Fruit fly (Drosophila melanogaster) whole organism, embryonic: ENCODE results near the gene dlp.
A peak's percentile ranks its signal among the peaks of the same experiment; 100 is the strongest.

ENCODE experiments used
- Asciz ChIP-seq: fragments of 200-800 bp; sonication (Bioruptor generic); optimal IDR thresholded peaks from 2 replicates; lab custom pipeline; 2017; ENCODE audit warnings: missing biosample characterization, mild to moderate bottlenecking, missing genetic modification characterization, missing genetic modification reagents
- Blimp-1 ChIP-seq: fragments of 200-800 bp; sonication (Bioruptor generic); optimal IDR thresholded peaks from 3 replicates; lab custom pipeline; 2018; ENCODE audit warnings: missing biosample characterization, missing genetic modification characterization, mild to moderate bottlenecking, moderate library complexity, missing genetic modification reagents
- CG10267 ChIP-seq: fragments of 200-800 bp; sonication (Bioruptor generic); optimal IDR thresholded peaks from 2 replicates; lab custom pipeline; 2018; ENCODE audit warnings: missing biosample characterization, mild to moderate bottlenecking, missing genetic modification characterization, moderate library complexity
- CG10654 ChIP-seq: fragments of 200-800 bp; sonication (Bioruptor generic); optimal IDR thresholded peaks from 2 replicates; lab custom pipeline; 2016; ENCODE audit warnings: missing biosample characterization, missing genetic modification characterization
- CG10979 ChIP-seq: fragments of 200-800 bp; sonication (Bioruptor generic); optimal IDR thresholded peaks from 2 replicates; lab custom pipeline; 2018; ENCODE audit warnings: missing biosample characterization, mild to moderate bottlenecking, missing genetic modification characterization, moderate library complexity
- CG11504 ChIP-seq: fragments of 200-800 bp; sonication (Bioruptor generic); optimal IDR thresholded peaks from 3 replicates; lab custom pipeline; 2019; ENCODE audit warnings: missing biosample characterization, mild to moderate bottlenecking, missing genetic modification characterization, moderate library complexity
- CG11696 ChIP-seq: fragments of 200-800 bp; sonication (Bioruptor generic); IDR thresholded peaks from 2 replicates; pipeline ENCODE4 v1.3.6; 2022; ENCODE audit warnings: missing biosample characterization, missing genetic modification characterization
- CG1233 ChIP-seq: fragments of 200-800 bp; sonication (Bioruptor generic); optimal IDR thresholded peaks from 4 replicates; lab custom pipeline; 2018; ENCODE audit warnings: missing biosample characterization, mild to moderate bottlenecking, missing genetic modification characterization
- CG15073 ChIP-seq: fragments of 200-800 bp; sonication (Bioruptor generic); optimal IDR thresholded peaks from 2 replicates; lab custom pipeline; 2016; ENCODE audit warnings: missing biosample characterization, missing genetic modification characterization
- CG15269 ChIP-seq: fragments of 200-800 bp; sonication (Bioruptor generic); optimal IDR thresholded peaks from 2 replicates; lab custom pipeline; 2018; ENCODE audit warnings: missing biosample characterization, mild to moderate bottlenecking, missing genetic modification characterization, moderate library complexity
- CG2120 ChIP-seq: fragments of 200-800 bp; sonication (Bioruptor generic); optimal IDR thresholded peaks from 3 replicates; lab custom pipeline; 2016; ENCODE audit warnings: missing biosample characterization, missing genetic modification characterization
- CG2712 ChIP-seq: fragments of 200-800 bp; optimal IDR thresholded peaks from 3 replicates; lab custom pipeline; 2019; ENCODE audit warnings: missing biosample characterization, mild to moderate bottlenecking, missing genetic modification characterization, moderate library complexity
- CG3281 ChIP-seq: fragments of 200-800 bp; sonication (Bioruptor generic); optimal IDR thresholded peaks from 3 replicates; lab custom pipeline; 2017; ENCODE audit warnings: missing biosample characterization, mild to moderate bottlenecking, missing genetic modification characterization
- CG6813 ChIP-seq: fragments of 200-800 bp; sonication (Bioruptor generic); optimal IDR thresholded peaks from 2 replicates; lab custom pipeline; 2017; ENCODE audit warnings: missing biosample characterization, missing genetic modification characterization, mild to moderate bottlenecking, moderate library complexity, missing genetic modification reagents
- CG7928 ChIP-seq: fragments of 200-800 bp; sonication (Bioruptor generic); optimal IDR thresholded peaks from 2 replicates; lab custom pipeline; 2017; ENCODE audit warnings: missing biosample characterization, mild to moderate bottlenecking, missing genetic modification characterization
- CG7987 ChIP-seq: fragments of 200-800 bp; sonication (Bioruptor generic); optimal IDR thresholded peaks from 2 replicates; lab custom pipeline; 2018; ENCODE audit warnings: missing biosample characterization, mild to moderate bottlenecking, missing genetic modification characterization, moderate library complexity
- CG8089 ChIP-seq: fragments of 200-800 bp; sonication (Bioruptor generic); optimal IDR thresholded peaks from 3 replicates; lab custom pipeline; 2016; ENCODE audit warnings: missing biosample characterization, missing genetic modification characterization
- Deaf1 ChIP-seq: fragments of 200-800 bp; optimal IDR thresholded peaks from 3 replicates; lab custom pipeline; 2019; ENCODE audit warnings: missing biosample characterization, mild to moderate bottlenecking, missing genetic modification characterization, moderate library complexity
- Drgx ChIP-seq: fragments of 200-800 bp; sonication (Bioruptor generic); IDR thresholded peaks from 2 replicates; pipeline ENCODE4 v1.3.6; 2022; ENCODE audit warnings: missing biosample characterization, missing genetic modification characterization
- E2f1 ChIP-seq: fragments of 200-800 bp; sonication (Bioruptor generic); IDR thresholded peaks from 2 replicates; pipeline ENCODE4 v1.3.6; 2022; ENCODE audit warnings: missing biosample characterization, missing genetic modification characterization
- E2f2 ChIP-seq: fragments of 200-800 bp; sonication (Bioruptor generic); IDR thresholded peaks from 2 replicates; pipeline ENCODE4 v1.3.6; 2022; ENCODE audit warnings: missing biosample characterization, missing genetic modification characterization
- Fer1 ChIP-seq: fragments of 200-800 bp; sonication (Bioruptor generic); optimal IDR thresholded peaks from 2 replicates; lab custom pipeline; 2017; ENCODE audit warnings: missing biosample characterization, mild to moderate bottlenecking, missing genetic modification characterization
- H2.0 ChIP-seq: fragments of 200-800 bp; sonication (Bioruptor generic); IDR thresholded peaks from 2 replicates; pipeline ENCODE4 v1.3.6; 2022; ENCODE audit warnings: missing biosample characterization, missing genetic modification characterization
- Jarid2 ChIP-seq: fragments of 200-800 bp; sonication (Bioruptor generic); optimal IDR thresholded peaks from 3 replicates; lab custom pipeline; 2017; ENCODE audit warnings: mild to moderate bottlenecking, missing biosample characterization, missing genetic modification reagents, missing genetic modification characterization
- Med ChIP-seq: fragments of 200-800 bp; sonication (Bioruptor generic); peaks from one replicate; lab custom pipeline; 2016; ENCODE audit warnings: missing biosample characterization, missing genetic modification characterization, mild to moderate bottlenecking, inconsistent platforms, moderate library complexity
- Trl ChIP-seq, 3 experiments: fragments of >200 bp in 2 of 3; fragments of 200-800 bp in 1 of 3; sonication (Bioruptor generic) in 1 of 3; optimal IDR thresholded peaks; 2 replicates in 1 of 3; 3 replicates in 2 of 3; lab custom pipeline; 2016 to 2017; ENCODE audit warnings: missing biosample characterization in 1 of 3, missing genetic modification characterization in 1 of 3
- Xbp1 ChIP-seq: fragments of 200-800 bp; sonication (Bioruptor generic); optimal IDR thresholded peaks from 3 replicates; lab custom pipeline; 2016; ENCODE audit warnings: missing biosample characterization, mild to moderate bottlenecking, missing genetic modification characterization
- Xrp1 ChIP-seq: fragments of 200-800 bp; sonication (Bioruptor generic); IDR thresholded peaks from 2 replicates; pipeline ENCODE4 v1.3.6; 2022; ENCODE audit warnings: missing biosample characterization, missing genetic modification characterization
- aop ChIP-seq: fragments of 200-800 bp; sonication (Bioruptor generic); IDR thresholded peaks from 2 replicates; pipeline ENCODE4 v1.3.6; 2022; ENCODE audit warnings: missing biosample characterization, missing genetic modification characterization
- bbx ChIP-seq: fragments of 200-800 bp; sonication (Bioruptor generic); IDR thresholded peaks from 2 replicates; pipeline ENCODE4 v1.3.6; 2022; ENCODE audit warnings: missing biosample characterization, missing genetic modification characterization; ENCODE audit not compliant: partially characterized antibody
- chinmo ChIP-seq: fragments of 200-800 bp; sonication (Bioruptor generic); IDR thresholded peaks from 4 replicates; pipeline ENCODE4 v1.3.6; 2022; ENCODE audit warnings: missing biosample characterization, missing genetic modification characterization; ENCODE audit not compliant: partially characterized antibody
- dati ChIP-seq: fragments of 200-800 bp; sonication (Bioruptor generic); IDR thresholded peaks from 2 replicates; pipeline ENCODE4 v1.3.6; 2022; ENCODE audit warnings: missing biosample characterization, missing genetic modification characterization
- gcm2 ChIP-seq: fragments of 200-800 bp; sonication (Bioruptor generic); optimal IDR thresholded peaks from 2 replicates; lab custom pipeline; 2016; ENCODE audit warnings: missing biosample characterization, missing genetic modification characterization
- gfzf ChIP-seq: fragments of 200-800 bp; sonication (Bioruptor generic); optimal IDR thresholded peaks from 2 replicates; lab custom pipeline; 2016; ENCODE audit warnings: missing biosample characterization, mild to moderate bottlenecking, missing genetic modification characterization, moderate library complexity
- grn ChIP-seq: fragments of 200-800 bp; sonication (Bioruptor generic); optimal IDR thresholded peaks from 3 replicates; lab custom pipeline; 2017; ENCODE audit warnings: missing biosample characterization, missing genetic modification characterization
- gro ChIP-seq: fragments of 200-800 bp; sonication (Bioruptor generic); optimal IDR thresholded peaks from 2 replicates; lab custom pipeline; 2016; ENCODE audit warnings: missing biosample characterization, missing genetic modification characterization
- lab ChIP-seq: fragments of 200-800 bp; sonication (Bioruptor generic); optimal IDR thresholded peaks from 3 replicates; lab custom pipeline; 2017; ENCODE audit warnings: missing biosample characterization, missing genetic modification characterization, mild to moderate bottlenecking, moderate library complexity, missing genetic modification reagents
- luna ChIP-seq: fragments of 200-800 bp; sonication (Bioruptor generic); optimal IDR thresholded peaks from 2 replicates; lab custom pipeline; 2016; ENCODE audit warnings: missing biosample characterization, missing genetic modification characterization
- nom ChIP-seq: fragments of 200-800 bp; sonication (Bioruptor generic); optimal IDR thresholded peaks from 2 replicates; lab custom pipeline; 2017; ENCODE audit warnings: missing biosample characterization, missing genetic modification characterization, mild to moderate bottlenecking, moderate library complexity, missing genetic modification reagents
- phol ChIP-seq: fragments of 200-800 bp; sonication (Bioruptor generic); optimal IDR thresholded peaks from 3 replicates; lab custom pipeline; 2018; ENCODE audit warnings: missing biosample characterization, mild to moderate bottlenecking, missing genetic modification characterization, moderate library complexity
- prd ChIP-seq, 3 experiments: fragments of >200 bp in 2 of 3; fragments of 200-800 bp in 1 of 3; sonication (Bioruptor generic) in 1 of 3; optimal IDR thresholded peaks in 2 of 3; IDR thresholded peaks in 1 of 3; 2 replicates in 2 of 3; 3 replicates in 1 of 3; pipeline versions ENCODE4 v1.3.6 to Lab custom; 2017 to 2022; ENCODE audit warnings: missing biosample characterization in 1 of 3, missing genetic modification characterization in 1 of 3
- scrt ChIP-seq: fragments of 200-800 bp; sonication (Bioruptor generic); optimal IDR thresholded peaks from 2 replicates; lab custom pipeline; 2018; ENCODE audit warnings: missing biosample characterization, mild to moderate bottlenecking, missing genetic modification characterization, moderate library complexity
- so ChIP-seq: fragments of 200-800 bp; sonication (Bioruptor generic); IDR thresholded peaks from 3 replicates; pipeline ENCODE4 v1.3.6; 2022; ENCODE audit warnings: missing biosample characterization, missing genetic modification characterization
- sob ChIP-seq: fragments of 200-800 bp; sonication (Bioruptor generic); IDR thresholded peaks from 2 replicates; pipeline ENCODE4 v1.3.6; 2022; ENCODE audit warnings: missing biosample characterization, missing genetic modification characterization
- stc ChIP-seq: fragments of 200-800 bp; sonication (Bioruptor generic); IDR thresholded peaks from 2 replicates; pipeline ENCODE4 v1.3.6; 2022; ENCODE audit warnings: missing biosample characterization, missing genetic modification characterization
- tap ChIP-seq: fragments of 200-800 bp; optimal IDR thresholded peaks from 3 replicates; lab custom pipeline; 2019; ENCODE audit warnings: missing biosample characterization, mild to moderate bottlenecking, missing genetic modification characterization, moderate library complexity
- vvl ChIP-seq: fragments of 200-800 bp; sonication (Bioruptor generic); IDR thresholded peaks from 2 replicates; pipeline ENCODE4 v1.3.6; 2022; ENCODE audit warnings: missing biosample characterization, missing genetic modification characterization
- zfh1 ChIP-seq: fragments of 200-800 bp; sonication (Bioruptor generic); IDR thresholded peaks from 3 replicates; pipeline ENCODE4 v1.3.6; 2022; ENCODE audit warnings: missing biosample characterization, missing genetic modification characterization

dlp gene

dm6 chr3L:14622457-14622899 lies 9.9 kb upstream of the dlp start, which contains the start of gene CG9628 (continued):
- TF ChIP-seq bbx (GFP tag; lab: Robert Waterston, UW): peak; percentile 9; the same call in 1 of the 2 replicates
- peak; percentile 49 for TF ChIP-seq CG11504
- no peak for TF ChIP-seq Xbp1
- TF ChIP-seq aop (GFP tag; lab: Robert Waterston, UW): no peak
- peak; percentile 36 for TF ChIP-seq CG7987
- 0 out of 2 replicates have a peak, but pooled peaks have one; percentile 5 for TF ChIP-seq H2.0 (GFP tag; lab: Robert Waterston, UW)
- no peak for TF ChIP-seq grn (GFP tag; lab: Kevin White, UChicago)
- peak; percentile 23 for TF ChIP-seq CG10267
- no peak for TF ChIP-seq CG7928 (GFP tag; lab: Kevin White, UChicago)
- TF ChIP-seq chinmo (GFP tag; lab: Robert Waterston, UW): peak; percentile 80; the same call in 2 of the 4 replicates
- peak; percentile 38 for TF ChIP-seq tap (tag; lab: Kevin White, UChicago)
- TF ChIP-seq Jarid2 (GFP tag; lab: Kevin White, UChicago): peak; percentile 32
- peak; percentile 68 for TF ChIP-seq Deaf1 (tag; lab: Kevin White, UChicago)
- peak; percentile 52 for TF ChIP-seq CG15269 (tag; lab: Kevin White, UChicago)
- peak; percentile 95 for TF ChIP-seq CG15073 (GFP tag; lab: Kevin White, UChicago)
- peak; percentile 14; the same call in 1 of the 2 replicates for TF ChIP-seq stc (GFP tag; lab: Robert Waterston, UW)
- 0 out of 2 replicates have a peak, but pooled peaks have one; percentile 7 for TF ChIP-seq E2f1 (GFP tag; lab: Robert Waterston, UW)
- TF ChIP-seq vvl (GFP tag; lab: Robert Waterston, UW): peak; percentile 55
- TF ChIP-seq CG10979: peak; percentile 37
- peak; percentile 51 for TF ChIP-seq Fer1 (GFP tag; lab: Kevin White, UChicago)
- no peak for TF ChIP-seq CG11696 (GFP tag; lab: Robert Waterston, UW)
- TF ChIP-seq gro (GFP tag; lab: Kevin White, UChicago): no peak
- peak; percentile 38; the same call in 1 of the 2 replicates for TF ChIP-seq E2f2 (GFP tag; lab: Robert Waterston, UW)
- TF ChIP-seq Trl (optimal IDR thresholded peaks at IDR 0.05; lab: Kevin White, UChicago): peak; percentile 33 to 40
- no peak for TF ChIP-seq Trl (GFP tag; optimal IDR thresholded peaks at IDR 0.05; lab: Kevin White, UChicago)
- peak; percentile 46; the same call in 1 of the 2 replicates for TF ChIP-seq Xrp1
- no peak for TF ChIP-seq luna (GFP tag; lab: Kevin White, UChicago)
- TF ChIP-seq phol: peak; percentile 21
- TF ChIP-seq Med (GFP tag; lab: Kevin White, UChicago): peak; percentile 84
- TF ChIP-seq CG1233 (GFP tag; lab: Kevin White, UChicago): peak; percentile 29
- TF ChIP-seq CG2712 (tag; lab: Kevin White, UChicago): peak; percentile 36
- no peak for TF ChIP-seq CG8089
- TF ChIP-seq CG2120 (GFP tag; lab: Kevin White, UChicago): peak; percentile 32
- TF ChIP-seq CG10654: peak; percentile 7
- no peak for TF ChIP-seq prd (optimal IDR thresholded peaks at IDR 0.05; lab: Kevin White, UChicago)
- peak; percentile 28; the same call in 1 of the 3 replicates for TF ChIP-seq prd (GFP tag; IDR thresholded peaks at IDR 0.05; lab: Robert Waterston, UW)
- peak; percentile 30; the same call in 1 of the 2 replicates for TF ChIP-seq Drgx (GFP tag; lab: Robert Waterston, UW)
- peak; percentile 2 for TF ChIP-seq gfzf (GFP tag; lab: Kevin White, UChicago)
- peak; percentile 28 for TF ChIP-seq CG6813 (GFP tag; lab: Kevin White, UChicago)
- TF ChIP-seq sob (GFP tag; lab: Robert Waterston, UW): peak; percentile 24; the same call in 1 of the 2 replicates
- TF ChIP-seq zfh1 (GFP tag; lab: Robert Waterston, UW): peak; percentile 6; the same call in 2 of the 3 replicates
- peak; percentile 39 for TF ChIP-seq Blimp-1 (GFP tag; lab: Kevin White, UChicago)
- 0 out of 2 replicates have a peak, but pooled peaks have one; percentile 5 for TF ChIP-seq dati (GFP tag; lab: Robert Waterston, UW)
- TF ChIP-seq gcm2 (GFP tag; lab: Kevin White, UChicago): no peak
- TF ChIP-seq lab (GFP tag; lab: Kevin White, UChicago): peak; percentile 72
- TF ChIP-seq so: peak; percentile 49; the same call in 2 of the 3 replicates
- TF ChIP-seq Asciz (GFP tag; lab: Kevin White, UChicago): peak; percentile 59
- TF ChIP-seq scrt: peak; percentile 34
- peak; percentile 21 for TF ChIP-seq nom (GFP tag; lab: Kevin White, UChicago)
- TF ChIP-seq CG3281: peak; percentile 42
